Fruit fly (Drosophila melanogaster): Measurements from ENCODE around the gene CG4238.

DNA sequence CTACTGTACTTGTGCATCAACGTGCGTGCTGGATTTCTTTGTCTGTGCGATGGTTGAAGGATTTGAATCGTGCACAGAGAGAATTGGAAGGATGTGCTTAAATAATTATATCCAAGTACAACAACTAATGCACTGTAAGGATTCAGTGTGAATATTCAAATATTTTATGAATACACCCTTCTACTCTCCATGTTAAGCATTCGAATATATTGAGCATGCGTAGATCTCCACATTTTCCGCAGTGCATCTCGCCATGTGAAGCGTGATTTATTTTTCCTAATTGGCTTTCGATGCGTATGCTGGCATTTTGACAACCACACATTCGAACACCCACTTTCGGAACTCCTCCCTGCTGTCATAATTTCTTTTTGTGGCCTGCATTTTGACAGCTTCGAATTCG, 49.6 kb upstream of the CG4238 start:
- TF ChIP-seq CG5204 (GFP tag; optimal IDR thresholded peaks at IDR 0.05) (no peak), cic (GFP tag; optimal IDR thresholded peaks at IDR 0.05) (no peak), kay (GFP tag; ENCODE audit: borderline replicate concordance) (no peak), pad (GFP tag; optimal IDR thresholded peaks at IDR 0.05) (no peak), CG7101 (tag; optimal IDR thresholded peaks at IDR 0.05) (no peak), CG12768 (GFP tag; optimal IDR thresholded peaks at IDR 0.05) (no peak), tj (GFP tag; optimal IDR thresholded peaks at IDR 0.05) (no peak), Clk (GFP tag; optimal IDR thresholded peaks at IDR 0.05) (no peak), CG1620 (GFP tag; optimal IDR thresholded peaks at IDR 0.05) (no peak), CG33017 (tag; optimal IDR thresholded peaks at IDR 0.05) (no peak), toe (GFP tag; optimal IDR thresholded peaks at IDR 0.05) (no peak), CG11617 (GFP tag; optimal IDR thresholded peaks at IDR 0.05) (no peak)
